Worm (Caenorhabditis elegans) whole organism, late embryonic: ENCODE measurements around the gene ZK666.15.

Experiments used
- F13H6.1 ChIP-seq: sonication (generic microtip); optimal IDR thresholded peaks from 2 replicates; lab custom pipeline; 2016; ENCODE audit warnings: missing genetic modification characterization, missing compliant biosample characterization
- T23F11.4 ChIP-seq: fragments of 200-800 bp; sonication (Bioruptor generic); optimal IDR thresholded peaks from 2 replicates; lab custom pipeline; 2018; ENCODE audit warnings: mild to moderate bottlenecking, missing genetic modification characterization, missing compliant biosample characterization
- Y22D7AL.16 ChIP-seq: sonication (generic microtip); optimal IDR thresholded peaks from 2 replicates; lab custom pipeline; 2016; ENCODE audit warnings: missing genetic modification characterization, missing compliant biosample characterization
- ceh-2 ChIP-seq: sonication (generic microtip); optimal IDR thresholded peaks from 2 replicates; lab custom pipeline; 2016; ENCODE audit warnings: missing genotype, missing genetic modification characterization, missing compliant biosample characterization
- ceh-9 ChIP-seq: sonication (generic microtip); optimal IDR thresholded peaks from 2 replicates; lab custom pipeline; 2016; ENCODE audit warnings: mild to moderate bottlenecking, missing genetic modification characterization, inconsistent platforms, missing compliant biosample characterization
- hlh-13 ChIP-seq: fragments of 200-800 bp; sonication (Bioruptor generic); optimal IDR thresholded peaks from 2 replicates; lab custom pipeline; 2018; ENCODE audit warnings: mild to moderate bottlenecking, missing genetic modification characterization, missing compliant biosample characterization
- hlh-30 ChIP-seq: sonication (generic microtip); optimal IDR thresholded peaks from 2 replicates; lab custom pipeline; 2017; ENCODE audit warnings: antibody characterized with exemption, missing genetic modification characterization, missing compliant biosample characterization; ENCODE audit not compliant: insufficient read depth
- nfya-1 ChIP-seq: sonication (generic microtip); optimal IDR thresholded peaks from 2 replicates; lab custom pipeline; 2017; ENCODE audit warnings: missing genetic modification characterization, mild to moderate bottlenecking, missing compliant biosample characterization, antibody characterized with exemption, moderate library complexity
- pat-9 ChIP-seq: fragments of 200-800 bp; sonication (Bioruptor generic); optimal IDR thresholded peaks from 2 replicates; lab custom pipeline; 2018; ENCODE audit warnings: mild to moderate bottlenecking, missing genetic modification characterization, moderate library complexity, missing compliant biosample characterization
- pqm-1 ChIP-seq: sonication (generic microtip); optimal IDR thresholded peaks from 2 replicates; lab custom pipeline; 2016; ENCODE audit warnings: missing genetic modification characterization, missing compliant biosample characterization
- unc-55 ChIP-seq: sonication (generic microtip); optimal IDR thresholded peaks from 2 replicates; lab custom pipeline; 2017; ENCODE audit warnings: missing biosample characterization, missing genetic modification reagents, missing genetic modification characterization

- TF ChIP-seq F13H6.1 (tag; lab: Kevin White, UChicago) (no peak), hlh-30 (tag; lab: Kevin White, UChicago) (no peak), ceh-2 (tag; lab: Kevin White, UChicago) (no peak), ceh-9 (tag; lab: Kevin White, UChicago) (no peak), unc-55 (no peak), T23F11.4 (GFP tag; lab: Kevin White, UChicago) (no peak), nfya-1 (tag; lab: Kevin White, UChicago) (no peak), Y22D7AL.16 (tag; lab: Kevin White, UChicago) (no peak), pqm-1 (tag; lab: Kevin White, UChicago) (no peak), hlh-13 (GFP tag; lab: Kevin White, UChicago) (no peak), pat-9 (tag; lab: Kevin White, UChicago) (no peak)
Measured at ce11 chrII:10527649-10528134, 40.9 kb downstream of the ZK666.15 start, which contains the start of gene mab-10.
